Worm (Caenorhabditis elegans) whole organism, mixed stage, embryonic: ENCODE measurements around the gene C36E8.4.
A peak's percentile ranks its signal among the peaks of the same experiment; 100 is the strongest.

ENCODE experiments used
- M03D4.4 ChIP-seq: sonication (generic microtip); optimal IDR thresholded peaks from 2 replicates; lab custom pipeline; 2017; ENCODE audit warnings: mild to moderate bottlenecking, missing genetic modification characterization, missing compliant biosample characterization
- bed-3 ChIP-seq: fragments of 200-800 bp; sonication (Bioruptor generic); optimal IDR thresholded peaks from 3 replicates; lab custom pipeline; 2018; ENCODE audit warnings: mild to moderate bottlenecking, missing genetic modification characterization, moderate library complexity, missing compliant biosample characterization
- blmp-1 ChIP-seq: fragments of 150-350 bp; optimal IDR thresholded peaks from 2 replicates; lab custom pipeline; 2014; ENCODE audit warnings: missing biosample characterization, missing genetic modification characterization
- ceh-39 ChIP-seq: fragments of 150-350 bp; optimal IDR thresholded peaks from 2 replicates; lab custom pipeline; 2014; ENCODE audit warnings: missing biosample characterization, missing genetic modification characterization
- ceh-43 ChIP-seq: fragments of 200-800 bp; sonication (Bioruptor generic); optimal IDR thresholded peaks from 2 replicates; lab custom pipeline; 2018; ENCODE audit warnings: mild to moderate bottlenecking, missing genetic modification characterization, moderate library complexity, missing compliant biosample characterization
- ces-1 ChIP-seq: fragments of 150-350 bp; optimal IDR thresholded peaks from 2 replicates; lab custom pipeline; 2014; ENCODE audit warnings: missing biosample characterization, missing genetic modification reagents, missing genetic modification characterization
- cnd-1 ChIP-seq: fragments of 200-800 bp; sonication (Bioruptor generic); optimal IDR thresholded peaks from 2 replicates; lab custom pipeline; 2018; ENCODE audit warnings: mild to moderate bottlenecking, missing genetic modification characterization, missing compliant biosample characterization
- drap-1 ChIP-seq: fragments of 200-800 bp; sonication (Bioruptor generic); optimal IDR thresholded peaks from 3 replicates; lab custom pipeline; 2018; ENCODE audit warnings: mild to moderate bottlenecking, missing genetic modification characterization, missing compliant biosample characterization
- elt-1 ChIP-seq: sonication (generic microtip); optimal IDR thresholded peaks from 2 replicates; lab custom pipeline; 2017; ENCODE audit warnings: missing genetic modification characterization, mild to moderate bottlenecking, missing compliant biosample characterization, antibody characterized with exemption, moderate library complexity, borderline replicate concordance; ENCODE audit not compliant: insufficient read depth
- flh-1 ChIP-seq: fragments of 200-800 bp; sonication (Bioruptor generic); optimal IDR thresholded peaks from 2 replicates; lab custom pipeline; 2018; ENCODE audit warnings: mild to moderate bottlenecking, missing genetic modification characterization, moderate library complexity, missing compliant biosample characterization
- lin-13 ChIP-seq: fragments of 150-350 bp; optimal IDR thresholded peaks from 2 replicates; lab custom pipeline; 2014; ENCODE audit warnings: missing biosample characterization, missing genetic modification characterization
- mep-1 ChIP-seq: fragments of 150-350 bp; optimal IDR thresholded peaks from 2 replicates; lab custom pipeline; 2017; ENCODE audit warnings: missing biosample characterization, missing genetic modification reagents, missing genetic modification characterization, inconsistent platforms
- mls-2 ChIP-seq: sonication (generic microtip); optimal IDR thresholded peaks from 2 replicates; lab custom pipeline; 2016; ENCODE audit warnings: mild to moderate bottlenecking, missing genetic modification characterization, moderate library complexity, missing compliant biosample characterization
- nhr-12 ChIP-seq: fragments of 150-350 bp; optimal IDR thresholded peaks from 2 replicates; lab custom pipeline; 2014; ENCODE audit warnings: missing biosample characterization, missing genetic modification characterization
- nhr-2 ChIP-seq: fragments of 150-350 bp; optimal IDR thresholded peaks from 2 replicates; lab custom pipeline; 2014; ENCODE audit warnings: missing biosample characterization, missing genetic modification characterization
- nhr-28 ChIP-seq: fragments of 150-350 bp; optimal IDR thresholded peaks from 2 replicates; lab custom pipeline; 2014; ENCODE audit warnings: missing biosample characterization, missing genetic modification characterization
- pha-4 ChIP-seq: fragments of 150-350 bp; optimal IDR thresholded peaks from 2 replicates; lab custom pipeline; 2018; ENCODE audit warnings: missing biosample characterization, missing genetic modification reagents, missing genetic modification characterization
- sem-2 ChIP-seq: fragments of 200-800 bp; sonication (Bioruptor generic); optimal IDR thresholded peaks from 2 replicates; lab custom pipeline; 2018; ENCODE audit warnings: mild to moderate bottlenecking, missing genetic modification characterization, missing compliant biosample characterization
- snpc-4 ChIP-seq: fragments of 150-350 bp; optimal IDR thresholded peaks from 2 replicates; lab custom pipeline; 2014; ENCODE audit warnings: missing biosample characterization, missing genetic modification characterization
- sptf-1 ChIP-seq: sonication (generic microtip); optimal IDR thresholded peaks from 2 replicates; lab custom pipeline; 2017; ENCODE audit warnings: mild to moderate bottlenecking, missing genetic modification characterization, moderate library complexity, missing compliant biosample characterization
- unc-39 ChIP-seq: fragments of 150-350 bp; optimal IDR thresholded peaks from 2 replicates; lab custom pipeline; 2014; ENCODE audit warnings: missing biosample characterization, missing genetic modification characterization
- unc-62 ChIP-seq: fragments of 150-350 bp; optimal IDR thresholded peaks from 2 replicates; lab custom pipeline; 2014; ENCODE audit warnings: missing biosample characterization, missing genetic modification reagents, missing genetic modification characterization
- zip-8 ChIP-seq: fragments of 150-350 bp; optimal IDR thresholded peaks from 2 replicates; lab custom pipeline; 2014; ENCODE audit warnings: missing biosample characterization, missing genetic modification characterization
- ztf-11 ChIP-seq: fragments of 150-350 bp; optimal IDR thresholded peaks from 2 replicates; lab custom pipeline; 2014; ENCODE audit warnings: missing biosample characterization, missing genetic modification characterization

The C36E8.4 gene

DNA sequence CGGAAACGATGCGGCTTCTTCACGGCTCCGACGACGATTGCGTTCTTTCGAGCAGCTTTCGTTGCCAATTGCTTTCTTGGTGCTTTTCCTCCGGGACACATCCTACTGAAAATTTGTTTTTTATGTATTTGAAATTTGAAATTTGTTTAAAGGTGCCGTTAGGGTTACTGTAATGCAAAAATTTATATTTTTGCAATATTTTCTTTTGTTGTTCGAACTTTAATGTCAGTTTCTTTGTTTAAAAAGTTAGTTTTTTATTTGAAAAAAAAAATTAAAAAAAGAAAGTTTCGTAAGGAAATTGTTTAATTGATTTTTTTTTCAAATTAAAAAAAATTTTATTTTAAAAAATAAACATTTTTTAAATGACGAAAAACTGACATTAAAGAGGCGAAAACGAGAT is 46.5 kb downstream of the C36E8.4 start, which contains the start of gene his-69:
Gene his-69 (minus strand): TSS at position 101 of the 400 bp plus-strand sequence.
- no peak for TF ChIP-seq snpc-4 (tag; lab: Kevin White, UChicago)
- no peak for TF ChIP-seq mls-2 (tag; lab: Kevin White, UChicago)
- TF ChIP-seq unc-39 (tag; lab: Kevin White, UChicago): no peak
- no peak for TF ChIP-seq drap-1 (GFP tag; lab: Kevin White, UChicago)
- no peak for TF ChIP-seq nhr-12
- TF ChIP-seq blmp-1 (tag; lab: Kevin White, UChicago): no peak
- TF ChIP-seq sem-2 (GFP tag; lab: Kevin White, UChicago): no peak
- TF ChIP-seq flh-1 (GFP tag; lab: Kevin White, UChicago): no peak
- no peak for TF ChIP-seq nhr-2
- TF ChIP-seq ztf-11 (tag; lab: Kevin White, UChicago): no peak

DNA sequence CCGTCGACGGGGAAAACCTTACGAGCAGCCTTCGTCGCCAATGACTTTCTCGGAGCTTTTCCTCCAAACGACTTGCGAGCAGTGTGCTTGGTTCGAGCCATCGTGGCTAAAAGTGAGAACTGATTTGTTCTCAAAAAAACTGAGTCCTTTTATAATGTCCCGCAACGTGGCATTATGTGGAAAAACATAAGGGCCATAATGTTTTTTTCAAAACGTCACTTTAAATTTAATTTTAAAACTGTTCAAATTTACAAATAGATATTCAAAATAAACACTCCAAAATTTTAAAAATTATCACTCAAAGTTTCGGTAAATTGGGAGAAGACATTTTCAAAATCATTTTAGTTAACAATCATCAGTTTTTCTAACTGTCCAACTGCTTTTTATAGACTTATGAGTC is 47.9 kb downstream of the C36E8.4 start, which contains the start of gene his-70:
Gene his-70 (minus strand): TSS at position 101 of the 400 bp plus-strand sequence.
- TF ChIP-seq pha-4 (no peak), bed-3 (no peak), flh-1 (GFP tag; lab: Kevin White, UChicago) (no peak), unc-62 (GFP tag; lab: Kevin White, UChicago) (no peak), lin-13 (tag; lab: Kevin White, UChicago) (no peak), elt-1 (tag; lab: Kevin White, UChicago) (no peak), unc-39 (tag; lab: Kevin White, UChicago) (no peak), mls-2 (tag; lab: Kevin White, UChicago) (no peak), cnd-1 (tag; lab: Kevin White, UChicago) (no peak), ceh-43 (GFP tag; lab: Kevin White, UChicago) (no peak), nhr-28 (no peak), zip-8 (tag; lab: Kevin White, UChicago) (no peak), sptf-1 (tag; lab: Kevin White, UChicago) (no peak), ceh-39 (tag; lab: Kevin White, UChicago) (no peak)

DNA sequence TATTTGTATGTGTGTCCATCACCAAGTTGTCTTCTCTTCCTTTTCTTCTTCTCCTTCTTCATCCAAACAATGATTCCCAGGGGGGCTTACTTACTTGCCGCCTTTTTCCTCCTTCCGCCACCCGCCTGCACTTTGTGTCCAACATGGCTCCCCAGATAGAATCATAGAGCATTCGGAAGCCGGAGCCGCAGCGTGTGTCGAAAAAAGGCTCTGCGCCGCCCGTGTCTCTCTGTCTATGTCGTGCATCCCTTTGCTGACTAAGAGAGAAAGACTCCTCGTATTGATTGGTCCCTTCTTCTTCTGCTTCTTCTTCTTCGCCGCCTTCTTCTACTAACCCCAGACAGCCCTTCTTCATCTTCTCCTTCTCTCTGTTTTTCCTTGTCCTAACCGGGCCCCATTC is 51.6 kb downstream of the C36E8.4 start:
- TF ChIP-seq M03D4.4 (tag; lab: Kevin White, UChicago) (no peak), mep-1 (no peak), drap-1 (GFP tag; lab: Kevin White, UChicago) (no peak), elt-1 (tag; lab: Kevin White, UChicago) (no peak), ces-1 (GFP tag; lab: Kevin White, UChicago) (peak; percentile 70), ceh-39 (tag; lab: Kevin White, UChicago) (no peak), ceh-43 (GFP tag; lab: Kevin White, UChicago) (no peak), cnd-1 (tag; lab: Kevin White, UChicago) (no peak), nhr-2 (no peak)
